Fruit fly (Drosophila melanogaster) whole organism, pupa: ENCODE data around the gene CG34448.

Experiments used
- CG12605 ChIP-seq: fragments of 200-800 bp; sonication (Bioruptor generic); IDR thresholded peaks from 2 replicates; pipeline ENCODE4 v1.3.6; 2022; ENCODE audit warnings: missing biosample characterization, missing genetic modification characterization
- CG13204 ChIP-seq: fragments of 200-800 bp; sonication (Bioruptor generic); optimal IDR thresholded peaks from 2 replicates; lab custom pipeline; 2018; ENCODE audit warnings: missing biosample characterization, mild to moderate bottlenecking, missing genetic modification characterization, moderate library complexity
- CG14655 ChIP-seq: fragments of 200-800 bp; sonication (Bioruptor generic); optimal IDR thresholded peaks from 3 replicates; lab custom pipeline; 2017; ENCODE audit warnings: mild to moderate bottlenecking, missing biosample characterization, missing genetic modification reagents, missing genetic modification characterization
- CG17806 ChIP-seq: fragments of 200-800 bp; sonication (Bioruptor generic); optimal IDR thresholded peaks from 2 replicates; lab custom pipeline; 2018; ENCODE audit warnings: missing biosample characterization, mild to moderate bottlenecking, missing genetic modification characterization, moderate library complexity
- CG9948 ChIP-seq: fragments of 200-800 bp; sonication (Bioruptor generic); optimal IDR thresholded peaks from 2 replicates; lab custom pipeline; 2018; ENCODE audit warnings: missing biosample characterization, mild to moderate bottlenecking, missing genetic modification characterization, moderate library complexity
- D1 ChIP-seq: fragments of 200-800 bp; sonication (Bioruptor generic); optimal IDR thresholded peaks from 2 replicates; lab custom pipeline; 2018; ENCODE audit warnings: missing biosample characterization, mild to moderate bottlenecking, missing genetic modification characterization, moderate library complexity
- EcR ChIP-seq: fragments of 200-800 bp; sonication (Bioruptor generic); optimal IDR thresholded peaks from 3 replicates; lab custom pipeline; 2019; ENCODE audit warnings: missing biosample characterization, missing genetic modification characterization, mild to moderate bottlenecking, moderate library complexity, missing genetic modification reagents
- Pif1B ChIP-seq: fragments of 200-800 bp; sonication (Bioruptor generic); optimal IDR thresholded peaks from 3 replicates; lab custom pipeline; 2016; ENCODE audit warnings: missing biosample characterization, missing genetic modification characterization
- Snoo ChIP-seq: fragments of 200-800 bp; sonication (Bioruptor generic); optimal IDR thresholded peaks from 3 replicates; lab custom pipeline; 2017; ENCODE audit warnings: missing biosample characterization, mild to moderate bottlenecking, missing genetic modification characterization, inconsistent platforms
- fd96Ca ChIP-seq: fragments of 200-800 bp; sonication (Bioruptor generic); IDR thresholded peaks from 3 replicates; pipeline ENCODE4 v1.3.6; 2022; ENCODE audit warnings: missing biosample characterization, missing genetic modification characterization
- gl ChIP-seq: fragments of 200-800 bp; sonication (Bioruptor generic); optimal IDR thresholded peaks from 2 replicates; lab custom pipeline; 2018; ENCODE audit warnings: missing biosample characterization, mild to moderate bottlenecking, missing genetic modification characterization
- rn ChIP-seq: fragments of 200-800 bp; sonication (Bioruptor generic); IDR thresholded peaks from 2 replicates; pipeline ENCODE4 v1.3.6; 2022; ENCODE audit warnings: missing biosample characterization, missing genetic modification characterization

DNA sequence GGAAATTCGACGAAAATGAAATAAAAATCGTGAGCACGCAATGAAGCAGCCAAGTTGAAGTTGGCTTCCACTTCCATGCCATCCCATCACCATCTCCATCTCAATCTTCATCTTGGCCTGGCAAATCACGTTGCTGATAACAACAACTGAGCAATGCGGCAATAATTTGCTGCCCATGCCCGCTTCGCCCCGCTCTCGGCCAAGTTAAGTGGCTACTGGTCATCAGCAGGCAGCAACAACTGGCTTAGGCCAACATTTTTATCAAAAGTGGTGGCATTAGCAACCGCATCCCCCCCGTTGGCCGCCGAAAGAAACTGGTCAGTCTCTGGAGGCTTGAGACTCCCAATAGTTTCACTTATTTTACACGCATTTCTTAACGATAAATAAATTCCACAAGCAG, 12.5 kb upstream of the CG34448 start:
- TF ChIP-seq CG13204 (GFP tag; lab: Kevin White, UChicago) (no peak), EcR (GFP tag; lab: Kevin White, UChicago) (no peak), CG17806 (tag; lab: Kevin White, UChicago) (no peak), Pif1B (GFP tag; lab: Kevin White, UChicago) (no peak), fd96Ca (GFP tag; lab: Robert Waterston, UW) (no peak), Snoo (tag; lab: Kevin White, UChicago) (no peak), D1 (no peak), CG14655 (GFP tag; lab: Kevin White, UChicago) (no peak), CG9948 (tag; lab: Kevin White, UChicago) (no peak), gl (tag; lab: Kevin White, UChicago) (no peak), rn (GFP tag; lab: Robert Waterston, UW) (no peak), CG12605 (GFP tag; lab: Robert Waterston, UW) (no peak)
